Worm (Caenorhabditis elegans) whole organism, L2 larva: ENCODE measurements around the gene ubc-18.

ENCODE experiments used
- nhr-23 ChIP-seq: fragments of 150-350 bp; optimal IDR thresholded peaks from 2 replicates; lab custom pipeline; 2014; ENCODE audit warnings: missing biosample characterization, missing genetic modification reagents, missing genetic modification characterization
- unc-39 ChIP-seq: fragments of 150-350 bp; optimal IDR thresholded peaks from 2 replicates; lab custom pipeline; 2014; ENCODE audit warnings: missing biosample characterization, missing genetic modification characterization
- ztf-4 ChIP-seq: fragments of 150-350 bp; optimal IDR thresholded peaks from 2 replicates; lab custom pipeline; 2014; ENCODE audit warnings: missing biosample characterization, missing genetic modification characterization

DNA sequence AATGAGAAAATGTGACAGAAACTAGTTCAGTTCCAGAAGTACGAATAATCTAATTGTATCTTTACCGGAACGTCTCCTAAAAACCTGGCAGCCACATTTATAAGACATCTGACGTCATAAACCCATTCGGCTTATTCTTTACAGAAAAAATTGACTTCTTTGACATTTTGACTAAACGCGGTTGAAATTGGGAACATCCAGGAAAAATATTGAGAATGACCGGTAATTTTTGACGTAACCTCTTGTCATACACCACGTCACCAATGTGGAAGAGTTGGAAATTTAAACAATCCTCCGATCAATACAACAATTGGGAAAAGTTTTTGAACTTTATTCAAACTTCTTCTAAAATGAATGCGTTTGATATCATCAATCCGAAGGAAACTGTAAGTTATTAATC, 22.7 kb upstream of the ubc-18 start, which contains the start of gene ZK418.2:
- TF ChIP-seq nhr-23 (tag; lab: Kevin White, UChicago) (no peak), unc-39 (tag; lab: Kevin White, UChicago) (no peak), ztf-4 (no peak)
